Worm (Caenorhabditis elegans) whole organism, midembryonic: ENCODE results near the gene sahd-1.

Source experiments
- cog-1 ChIP-seq: sonication (generic microtip); optimal IDR thresholded peaks from 2 replicates; lab custom pipeline; 2016; ENCODE audit warnings: missing genetic modification characterization, missing compliant biosample characterization
- med-1 ChIP-seq: sonication (generic microtip); optimal IDR thresholded peaks from 2 replicates; lab custom pipeline; 2017; ENCODE audit warnings: missing genetic modification characterization, mild to moderate bottlenecking, missing compliant biosample characterization, antibody characterized with exemption, missing genetic modification reagents; ENCODE audit not compliant: insufficient read depth
- ref-1 ChIP-seq: fragments of 200-800 bp; sonication (Bioruptor generic); conservative IDR thresholded peaks from 2 replicates; pipeline ENCODE4 v1.3.6; 2022; ENCODE audit warnings: missing genetic modification reagents, missing genetic modification characterization, missing compliant biosample characterization
- ztf-29 ChIP-seq: fragments of 200-800 bp; sonication (Bioruptor generic); IDR thresholded peaks from 2 replicates; pipeline ENCODE4 v1.3.6; 2022; ENCODE audit warnings: missing genetic modification reagents, missing genetic modification characterization, missing compliant biosample characterization

- TF ChIP-seq cog-1 (tag; lab: Kevin White, UChicago) (no peak), ref-1 (GFP tag; lab: Robert Waterston, UW) (no peak), med-1 (GFP tag; lab: Kevin White, UChicago) (no peak), ztf-29 (no peak)
Observed at ce11 chrII:5551517-5551916, 36.8 kb upstream of the sahd-1 start, which contains the start of gene C17C3.5.
